Worm (Caenorhabditis elegans): ENCODE data around the gene F59A6.2.

Gene F59A6.2

ce11 chrII:5032669-5033068 is 18.2 kb downstream of the F59A6.2 start (continued):
- TF ChIP-seq lin-35 (GFP tag; optimal IDR thresholded peaks at IDR 0.05) (peak; percentile 49 to 71), xbp-1 (tag; optimal IDR thresholded peaks at IDR 0.05) (peak; percentile 55), ceh-8 (GFP tag; optimal IDR thresholded peaks at IDR 0.05) (no peak), C34B4.2 (tag; optimal IDR thresholded peaks at IDR 0.05) (no peak), jun-1 (tag; optimal IDR thresholded peaks at IDR 0.05) (no peak), ceh-82 (tag; optimal IDR thresholded peaks at IDR 0.05) (peak in 1 of 3 experiments; percentile 56), nhr-84 (tag; optimal IDR thresholded peaks at IDR 0.05) (no peak), nhr-19 (GFP tag; conservative IDR thresholded peaks at IDR 0.05) (peak; percentile 70), hpl-2 (GFP tag; optimal IDR thresholded peaks at IDR 0.05) (no peak), F16B12.6 (tag; optimal IDR thresholded peaks at IDR 0.05) (peak; percentile 48), dsc-1 (tag; optimal IDR thresholded peaks at IDR 0.05) (peak; percentile 66), rnt-1 (tag; optimal IDR thresholded peaks at IDR 0.05) (peak; percentile 69), alr-1 (tag; optimal IDR thresholded peaks at IDR 0.05; ENCODE audit: borderline replicate concordance) (no peak), nhr-47 (tag; optimal IDR thresholded peaks at IDR 0.05) (peak; percentile 74), ztf-4 (tag; optimal IDR thresholded peaks at IDR 0.05) (peak; percentile 48), nhr-20 (tag; optimal IDR thresholded peaks at IDR 0.05) (peak; percentile 69), lin-14 (GFP tag; optimal IDR thresholded peaks at IDR 0.05) (peak; percentile 40), unc-62 (GFP tag; optimal IDR thresholded peaks at IDR 0.05) (no peak), aly-2 (tag; optimal IDR thresholded peaks at IDR 0.05) (no peak), sup-37 (GFP tag; optimal IDR thresholded peaks at IDR 0.05) (no peak), unc-86 (tag; optimal IDR thresholded peaks at IDR 0.05) (peak; percentile 13), isw-1 (GFP tag; IDR thresholded peaks at IDR 0.05) (peak; percentile 26; the same call in 1 of the 2 replicates), elt-2 (tag; optimal IDR thresholded peaks at IDR 0.05) (peak; percentile 60), ztf-11 (tag; optimal IDR thresholded peaks at IDR 0.05) (no peak), dpl-1 (GFP tag; optimal IDR thresholded peaks at IDR 0.05) (peak in 2 of 3 experiments; percentile 33 to 45), C16A3.4 (tag; optimal IDR thresholded peaks at IDR 0.05) (peak; percentile 41), lin-15B (tag; optimal IDR thresholded peaks at IDR 0.05) (no peak), sptf-1 (tag; optimal IDR thresholded peaks at IDR 0.05) (no peak), tbx-2 (tag; optimal IDR thresholded peaks at IDR 0.05) (peak; percentile 27), snpc-4 (tag; optimal IDR thresholded peaks at IDR 0.05) (no peak), pqm-1 (tag; optimal IDR thresholded peaks at IDR 0.05) (no peak), fos-1 (tag; optimal IDR thresholded peaks at IDR 0.05) (peak; percentile 55), nhr-237 (tag; optimal IDR thresholded peaks at IDR 0.05) (no peak), lir-3 (tag; optimal IDR thresholded peaks at IDR 0.05; ENCODE audit: poor library complexity) (peak; percentile 30), mdl-1 (tag; optimal IDR thresholded peaks at IDR 0.05) (peak in 1 of 2 experiments; percentile 58), swsn-7 (tag; optimal IDR thresholded peaks at IDR 0.05) (peak; percentile 60), skn-1 (tag; optimal IDR thresholded peaks at IDR 0.05) (no peak), zip-4 (GFP tag; optimal IDR thresholded peaks at IDR 0.05) (no peak), ama-1 (optimal IDR thresholded peaks at IDR 0.05) (no peak), pax-3 (tag; optimal IDR thresholded peaks at IDR 0.05) (no peak), efl-1 (optimal IDR thresholded peaks at IDR 0.05) (peak; percentile 54 to 59), efl-1 (GFP tag; optimal IDR thresholded peaks at IDR 0.05 in 1 of 2) (peak; percentile 51 to 95), nhr-90 (tag; optimal IDR thresholded peaks at IDR 0.05; ENCODE audit: poor library complexity) (peak; percentile 38), ceh-90 (tag; optimal IDR thresholded peaks at IDR 0.05) (no peak), lsy-2 (tag; optimal IDR thresholded peaks at IDR 0.05) (peak; percentile 50 to 73), elt-3 (tag; optimal IDR thresholded peaks at IDR 0.05) (peak in 2 of 6 experiments; percentile 19 to 65), mep-1 (tag; optimal IDR thresholded peaks at IDR 0.05) (no peak), grh-1 (GFP tag; IDR thresholded peaks at IDR 0.05) (no peak), nhr-28 (tag; optimal IDR thresholded peaks at IDR 0.05) (no peak), lin-39 (tag; optimal IDR thresholded peaks at IDR 0.05) (no peak), blmp-1 (tag; optimal IDR thresholded peaks at IDR 0.05) (no peak), nhr-11 (tag; optimal IDR thresholded peaks at IDR 0.05) (no peak), fkh-10 (GFP tag; optimal IDR thresholded peaks at IDR 0.05) (no peak), nhr-85 (tag) (peak; percentile 45)
